Worm (Caenorhabditis elegans): ENCODE measurements around the gene cpg-4.

Gene cpg-4

DNA sequence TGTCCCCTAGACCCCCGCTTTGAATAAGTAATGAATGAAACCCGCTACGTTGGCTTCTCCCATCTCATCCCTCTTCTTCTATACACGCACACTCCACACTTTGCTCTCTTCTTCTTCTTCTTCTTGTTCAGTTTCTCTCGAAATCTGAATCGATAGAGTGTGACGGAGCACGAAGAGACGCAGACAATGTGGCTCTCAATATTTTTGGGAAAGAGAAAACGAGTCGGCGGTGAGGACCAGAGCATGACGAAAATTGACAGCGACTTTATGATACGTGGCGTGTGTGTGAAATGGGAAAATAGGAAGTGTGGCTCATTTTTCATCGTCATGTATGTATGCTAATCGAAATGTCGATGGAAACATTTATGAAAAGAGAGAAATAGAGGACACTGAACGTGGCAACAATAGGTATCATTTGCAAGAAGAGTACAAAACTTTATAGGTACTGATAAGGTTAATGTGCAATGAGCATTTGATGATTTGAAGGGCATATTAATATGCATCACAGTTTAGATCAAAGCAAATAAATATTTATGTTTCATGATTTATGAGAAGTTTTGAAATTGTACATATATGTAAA, 4.6 kb upstream of the cpg-4 start:
- TF ChIP-seq nhr-43 (tag; optimal IDR thresholded peaks at IDR 0.05; ENCODE audit: poor library complexity, severe bottlenecking) (no peak), egl-27 (tag; optimal IDR thresholded peaks at IDR 0.05) (peak; percentile 34), nhr-11 (tag; optimal IDR thresholded peaks at IDR 0.05) (no peak), nhr-237 (tag; optimal IDR thresholded peaks at IDR 0.05) (no peak), nhr-28 (tag; optimal IDR thresholded peaks at IDR 0.05) (no peak), daf-12 (tag; optimal IDR thresholded peaks at IDR 0.05) (no peak), nfya-1 (tag; optimal IDR thresholded peaks at IDR 0.05; ENCODE audit: insufficient read depth) (peak; percentile 68), ceh-9 (tag; optimal IDR thresholded peaks at IDR 0.05) (no peak), hmg-11 (tag; optimal IDR thresholded peaks at IDR 0.05) (peak; percentile 78), ZK546.5 (tag; optimal IDR thresholded peaks at IDR 0.05) (no peak), ceh-28 (tag; optimal IDR thresholded peaks at IDR 0.05) (peak; percentile 25), nhr-25 (tag; optimal IDR thresholded peaks at IDR 0.05) (no peak), nhr-23 (tag; optimal IDR thresholded peaks at IDR 0.05) (no peak), fkh-10 (GFP tag; optimal IDR thresholded peaks at IDR 0.05) (peak; percentile 15), unc-62 (GFP tag; optimal IDR thresholded peaks at IDR 0.05) (no peak), lsy-12 (tag; optimal IDR thresholded peaks at IDR 0.05) (no peak), lin-39 (tag; optimal IDR thresholded peaks at IDR 0.05) (peak; percentile 57), ztf-4 (tag; optimal IDR thresholded peaks at IDR 0.05) (no peak), R02D3.7 (tag; optimal IDR thresholded peaks at IDR 0.05) (no peak), egl-5 (tag; optimal IDR thresholded peaks at IDR 0.05) (no peak), skn-1 (tag; optimal IDR thresholded peaks at IDR 0.05) (peak; percentile 26), lin-15B (tag; optimal IDR thresholded peaks at IDR 0.05) (peak; percentile 20), sea-2 (GFP tag; optimal IDR thresholded peaks at IDR 0.05) (peak; percentile 44), unc-39 (tag; optimal IDR thresholded peaks at IDR 0.05) (no peak), mml-1 (tag; optimal IDR thresholded peaks at IDR 0.05) (no peak), snpc-4 (tag; optimal IDR thresholded peaks at IDR 0.05) (peak; percentile 26), tbx-2 (tag; optimal IDR thresholded peaks at IDR 0.05) (no peak), eor-1 (tag; optimal IDR thresholded peaks at IDR 0.05) (no peak), pqm-1 (tag; optimal IDR thresholded peaks at IDR 0.05) (peak; percentile 20), ztf-11 (tag; optimal IDR thresholded peaks at IDR 0.05) (no peak), zag-1 (tag; optimal IDR thresholded peaks at IDR 0.05) (no peak), jun-1 (tag; optimal IDR thresholded peaks at IDR 0.05) (no peak), nhr-76 (tag; optimal IDR thresholded peaks at IDR 0.05) (no peak), elt-1 (tag; optimal IDR thresholded peaks at IDR 0.05) (no peak), ceh-82 (tag; optimal IDR thresholded peaks at IDR 0.05) (no peak), ama-1 (optimal IDR thresholded peaks at IDR 0.05) (no peak), pha-4 (tag; optimal IDR thresholded peaks at IDR 0.05) (no peak), ceh-16 (tag; optimal IDR thresholded peaks at IDR 0.05) (no peak), nhr-67 (tag; optimal IDR thresholded peaks at IDR 0.05) (no peak), elt-3 (tag; optimal IDR thresholded peaks at IDR 0.05) (no peak), elt-2 (tag; optimal IDR thresholded peaks at IDR 0.05) (peak; percentile 70)

DNA sequence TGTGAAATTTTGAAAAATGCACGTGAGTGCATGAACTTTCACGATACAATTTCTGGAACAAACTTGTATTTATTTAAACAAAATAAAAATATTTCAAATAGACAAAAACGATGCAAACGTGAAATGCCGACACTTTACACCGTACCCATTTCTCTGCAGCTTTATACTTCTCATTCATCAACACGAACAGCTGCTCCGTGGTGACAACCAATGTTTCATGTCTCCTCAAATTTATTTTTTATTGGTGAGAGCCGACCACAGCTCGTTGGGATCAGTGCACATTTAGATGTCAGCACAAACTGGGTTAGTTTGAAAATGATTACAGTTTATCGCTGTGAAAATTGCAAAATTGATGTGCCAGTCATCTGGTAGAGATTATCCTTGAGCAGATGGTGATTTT, 618 bp upstream of the cpg-4 start:
- TF ChIP-seq egl-5 (tag; optimal IDR thresholded peaks at IDR 0.05) (peak; percentile 33), hmg-11 (tag; optimal IDR thresholded peaks at IDR 0.05) (no peak), nhr-12 (tag; optimal IDR thresholded peaks at IDR 0.05) (no peak), aly-2 (tag; optimal IDR thresholded peaks at IDR 0.05) (no peak), lsy-12 (tag; optimal IDR thresholded peaks at IDR 0.05) (no peak), mml-1 (tag; optimal IDR thresholded peaks at IDR 0.05) (no peak), fkh-10 (GFP tag; optimal IDR thresholded peaks at IDR 0.05) (no peak), unc-62 (GFP tag; optimal IDR thresholded peaks at IDR 0.05) (no peak), ztf-11 (tag; optimal IDR thresholded peaks at IDR 0.05) (no peak), pha-4 (tag; optimal IDR thresholded peaks at IDR 0.05) (no peak), lin-39 (tag; optimal IDR thresholded peaks at IDR 0.05) (peak; percentile 33), ceh-28 (tag; optimal IDR thresholded peaks at IDR 0.05) (no peak), lin-15B (tag; optimal IDR thresholded peaks at IDR 0.05) (no peak), nfya-1 (tag; optimal IDR thresholded peaks at IDR 0.05; ENCODE audit: insufficient read depth) (peak; percentile 2), ztf-4 (tag; optimal IDR thresholded peaks at IDR 0.05) (no peak)
